Fruit fly (Drosophila melanogaster): ENCODE data around the gene Tektin-C.

Gene Tektin-C

dm6 chr3L:5808101-5808433, 11.7 kb upstream of the Tektin-C start (continued):
- TF ChIP-seq Hsf (GFP tag; optimal IDR thresholded peaks at IDR 0.05) (no peak), Side (GFP tag; optimal IDR thresholded peaks at IDR 0.05) (peak; percentile 10), Pdp1 (GFP tag; optimal IDR thresholded peaks at IDR 0.05) (peak; percentile 4 to 43), sob (GFP tag; IDR thresholded peaks at IDR 0.05) (peak; percentile 21; the same call in 1 of the 2 replicates), chif (GFP tag; optimal IDR thresholded peaks at IDR 0.05) (peak in 1 of 2 experiments; percentile 1), Rx (GFP tag; IDR thresholded peaks at IDR 0.05) (no peak), al (GFP tag; IDR thresholded peaks at IDR 0.05) (0 out of 2 replicates have a peak, but pooled peaks have one; percentile 20), abd-A (tag; optimal IDR thresholded peaks at IDR 0.05) (no peak), Xbp1 (GFP tag; optimal IDR thresholded peaks at IDR 0.05) (peak; percentile 35), dmrt99B (tag; optimal IDR thresholded peaks at IDR 0.05) (peak; percentile 53), CG10209 (GFP tag; optimal IDR thresholded peaks at IDR 0.05) (peak; percentile 12), zfh2 (GFP tag; optimal IDR thresholded peaks at IDR 0.05) (peak; percentile 42), C15 (GFP tag; IDR thresholded peaks at IDR 0.05) (no peak), Oli (tag; optimal IDR thresholded peaks at IDR 0.05) (peak; percentile 34), phol (tag; optimal IDR thresholded peaks at IDR 0.05) (peak; percentile 36), CG17361 (GFP tag; IDR thresholded peaks at IDR 0.05) (peak; percentile 30; the same call in 1 of the 3 replicates), CG9215 (GFP tag; IDR thresholded peaks at IDR 0.05) (peak; percentile 23; the same call in 1 of the 2 replicates), Sox102F (GFP tag; optimal IDR thresholded peaks at IDR 0.05) (peak; percentile 14), Fer1 (GFP tag; optimal IDR thresholded peaks at IDR 0.05) (no peak), CG13424 (tag; optimal IDR thresholded peaks at IDR 0.05) (peak; percentile 6), CG13296 (GFP tag; optimal IDR thresholded peaks at IDR 0.05) (peak; percentile 4), ind (GFP tag; optimal IDR thresholded peaks at IDR 0.05) (peak; percentile 22), CG9817 (tag; optimal IDR thresholded peaks at IDR 0.05) (peak; percentile 39), CG9932 (GFP tag; IDR thresholded peaks at IDR 0.05) (peak; percentile 54; the same call in 1 of the 2 replicates), tin (GFP tag; optimal IDR thresholded peaks at IDR 0.05) (no peak), btn (GFP tag; optimal IDR thresholded peaks at IDR 0.05) (no peak), D19B (GFP tag; optimal IDR thresholded peaks at IDR 0.05) (peak; percentile 2), grau (tag; optimal IDR thresholded peaks at IDR 0.05) (peak; percentile 39), CG14710 (tag; optimal IDR thresholded peaks at IDR 0.05) (no peak), dysf (GFP tag; IDR thresholded peaks at IDR 0.05) (peak; percentile 57; the same call in 2 of the 3 replicates), tgo (GFP tag; IDR thresholded peaks at IDR 0.05) (peak; percentile 35; the same call in 1 of the 3 replicates), jigr1 (GFP tag; IDR thresholded peaks at IDR 0.05) (0 out of 3 replicates have a peak, but pooled peaks have one; percentile 22), CG34224 (GFP tag; IDR thresholded peaks at IDR 0.05; ENCODE audit: partially characterized antibody) (no peak), bsh (GFP tag; optimal IDR thresholded peaks at IDR 0.05) (peak; percentile 29 to 54), br (optimal IDR thresholded peaks at IDR 0.05) (no peak), pum (GFP tag; optimal IDR thresholded peaks at IDR 0.05) (no peak), CG4404 (GFP tag; IDR thresholded peaks at IDR 0.05) (0 out of 2 replicates have a peak, but pooled peaks have one; percentile 10), Drgx (GFP tag; IDR thresholded peaks at IDR 0.05) (peak; percentile 55), slbo (GFP tag; IDR thresholded peaks at IDR 0.05) (0 out of 2 replicates have a peak, but pooled peaks have one; percentile 18), Ptx1 (GFP tag; IDR thresholded peaks at IDR 0.05) (peak; percentile 55), zen2 (GFP tag; IDR thresholded peaks at IDR 0.05; ENCODE audit: partially characterized antibody) (no peak), Sry-δ (GFP tag; optimal IDR thresholded peaks at IDR 0.05) (no peak), CG9727 (GFP tag; optimal IDR thresholded peaks at IDR 0.05) (peak; percentile 14), CHES-1-like (GFP tag; optimal IDR thresholded peaks at IDR 0.05) (no peak)

Measured in whole organism, embryonic.